Fruit fly (Drosophila melanogaster): ENCODE data around the gene CG1090.

The CG1090 gene

dm6 chr3R:4319507-4320138, 40.1 kb upstream of the CG1090 start, which contains the start of gene CG9795 (continued):
- TF ChIP-seq CG8359 (GFP tag; optimal IDR thresholded peaks at IDR 0.05; ENCODE audit: borderline replicate concordance) (no peak), Dip2 (GFP tag; IDR thresholded peaks at IDR 0.05) (no peak), CG9609 (GFP tag; optimal IDR thresholded peaks at IDR 0.05) (peak; percentile 27), CG18764 (GFP tag; optimal IDR thresholded peaks at IDR 0.05) (peak; percentile 3), CG11247 (GFP tag; IDR thresholded peaks at IDR 0.05) (0 out of 2 replicates have a peak, but pooled peaks have one; percentile 33), chn (GFP tag; optimal IDR thresholded peaks at IDR 0.05) (no peak), CG18619 (GFP tag; optimal IDR thresholded peaks at IDR 0.05) (no peak), peb (GFP tag; IDR thresholded peaks at IDR 0.05) (no peak), Mad (GFP tag; optimal IDR thresholded peaks at IDR 0.05) (peak; percentile 24), wdn (GFP tag; IDR thresholded peaks at IDR 0.05) (no peak), Stat92E (GFP tag; optimal IDR thresholded peaks at IDR 0.05) (peak in 1 of 3 experiments; percentile 61), CG12942 (GFP tag; optimal IDR thresholded peaks at IDR 0.05) (no peak), pfk (GFP tag; optimal IDR thresholded peaks at IDR 0.05) (no peak), CG8944 (GFP tag; optimal IDR thresholded peaks at IDR 0.05) (no peak), cad (GFP tag; optimal IDR thresholded peaks at IDR 0.05) (no peak), CG15601 (tag; optimal IDR thresholded peaks at IDR 0.05) (no peak), hkb (optimal IDR thresholded peaks at IDR 0.05) (no peak), hkb (GFP tag; IDR thresholded peaks at IDR 0.05) (peak; percentile 75), stc (GFP tag; IDR thresholded peaks at IDR 0.05) (no peak), CG15011 (GFP tag; optimal IDR thresholded peaks at IDR 0.05) (no peak), CG11560 (tag; IDR thresholded peaks at IDR 0.05) (peak; percentile 97), unpg (GFP tag; optimal IDR thresholded peaks at IDR 0.05) (no peak), Sox102F (GFP tag; optimal IDR thresholded peaks at IDR 0.05) (no peak), ttk (GFP tag; IDR thresholded peaks at IDR 0.05) (no peak), Ada2b (GFP tag; IDR thresholded peaks at IDR 0.05) (no peak), CG31388 (GFP tag; optimal IDR thresholded peaks at IDR 0.05) (no peak), ssp (GFP tag; IDR thresholded peaks at IDR 0.05) (peak; percentile 41; the same call in 1 of the 2 replicates), CG18599 (GFP tag; optimal IDR thresholded peaks at IDR 0.05) (peak; percentile 49), CG4328 (GFP tag; optimal IDR thresholded peaks at IDR 0.05) (no peak), CG3281 (GFP tag; optimal IDR thresholded peaks at IDR 0.05) (peak; percentile 19), CG9437 (GFP tag; optimal IDR thresholded peaks at IDR 0.05) (no peak), gro (GFP tag; optimal IDR thresholded peaks at IDR 0.05) (peak; percentile 57), fu2 (GFP tag; optimal IDR thresholded peaks at IDR 0.05) (peak; percentile 3), run (tag; optimal IDR thresholded peaks at IDR 0.05) (no peak), Hmr (GFP tag; optimal IDR thresholded peaks at IDR 0.05) (no peak), E2f2 (GFP tag; IDR thresholded peaks at IDR 0.05) (peak; percentile 55), CG18011 (GFP tag; optimal IDR thresholded peaks at IDR 0.05) (no peak), CG3163 (GFP tag; optimal IDR thresholded peaks at IDR 0.05) (peak; percentile 18), H2.0 (GFP tag; IDR thresholded peaks at IDR 0.05) (peak; percentile 12; the same call in 1 of the 2 replicates), CG17612 (GFP tag; IDR thresholded peaks at IDR 0.05) (no peak), CG12769 (tag; optimal IDR thresholded peaks at IDR 0.05) (no peak), CoRest (tag; optimal IDR thresholded peaks at IDR 0.05) (no peak), Opbp (GFP tag; IDR thresholded peaks at IDR 0.05; ENCODE audit: partially characterized antibody) (peak; percentile 92), exex (tag; optimal IDR thresholded peaks at IDR 0.05) (no peak)

Data from whole organism, embryonic.